Worm (Caenorhabditis elegans) whole organism, L3 larva: Measurements from ENCODE around the gene R05G9.3.

Experiments
- R02D3.7 ChIP-seq: fragments of 150-350 bp; optimal IDR thresholded peaks from 2 replicates; lab custom pipeline; 2014; ENCODE audit warnings: missing biosample characterization, missing genetic modification characterization
- ZK546.5 ChIP-seq: sonication (generic microtip); optimal IDR thresholded peaks from 2 replicates; lab custom pipeline; 2017; ENCODE audit warnings: missing biosample characterization, missing genetic modification characterization
- aly-2 ChIP-seq: fragments of 150-350 bp; optimal IDR thresholded peaks from 2 replicates; lab custom pipeline; 2014; ENCODE audit warnings: missing biosample characterization, missing genetic modification characterization
- ceh-16 ChIP-seq: sonication (generic microtip); optimal IDR thresholded peaks from 2 replicates; lab custom pipeline; 2017; ENCODE audit warnings: missing biosample characterization, missing genetic modification characterization
- ceh-82 ChIP-seq: fragments of 150-350 bp; optimal IDR thresholded peaks from 2 replicates; lab custom pipeline; 2014; ENCODE audit warnings: missing biosample characterization, missing genetic modification characterization
- egl-27 ChIP-seq: sonication (generic microtip); optimal IDR thresholded peaks from 4 replicates; lab custom pipeline; 2017; ENCODE audit warnings: missing biosample characterization, missing genetic modification reagents, missing genetic modification characterization
- egl-5 ChIP-seq: fragments of 150-350 bp; optimal IDR thresholded peaks from 2 replicates; lab custom pipeline; 2017; ENCODE audit warnings: missing biosample characterization, missing genetic modification reagents, missing genetic modification characterization, inconsistent platforms
- elt-1 ChIP-seq: fragments of 150-350 bp; optimal IDR thresholded peaks from 2 replicates; lab custom pipeline; 2014; ENCODE audit warnings: missing biosample characterization, missing genetic modification characterization
- elt-2 ChIP-seq: sonication (generic microtip); optimal IDR thresholded peaks from 2 replicates; lab custom pipeline; 2016; ENCODE audit warnings: missing genetic modification reagents, mild to moderate bottlenecking, missing genetic modification characterization, missing compliant biosample characterization
- elt-3 ChIP-seq, 3 experiments: fragments of 150-350 bp in 1 of 3; sonication (generic microtip) in 2 of 3; optimal IDR thresholded peaks; 2 replicates in 2 of 3; 4 replicates in 1 of 3; lab custom pipeline; 2014 to 2017; ENCODE audit warnings: missing biosample characterization in 3 of 3, missing genetic modification characterization in 3 of 3
- fkh-10 ChIP-seq: sonication (generic microtip); optimal IDR thresholded peaks from 2 replicates; lab custom pipeline; 2017; ENCODE audit warnings: missing biosample characterization, missing genetic modification reagents, missing genetic modification characterization
- fkh-2 ChIP-seq: fragments of 150-350 bp; optimal IDR thresholded peaks from 2 replicates; lab custom pipeline; 2014; ENCODE audit warnings: missing biosample characterization, missing genetic modification reagents, missing genetic modification characterization
- fos-1 ChIP-seq: fragments of 150-350 bp; optimal IDR thresholded peaks from 2 replicates; lab custom pipeline; 2014; ENCODE audit warnings: missing biosample characterization, missing genetic modification characterization
- hmg-11 ChIP-seq: sonication (generic microtip); optimal IDR thresholded peaks from 2 replicates; lab custom pipeline; 2016; ENCODE audit warnings: missing genetic modification characterization, missing compliant biosample characterization
- jun-1 ChIP-seq: fragments of 150-350 bp; optimal IDR thresholded peaks from 2 replicates; lab custom pipeline; 2014; ENCODE audit warnings: missing biosample characterization, missing genetic modification reagents, missing genetic modification characterization
- lin-15B ChIP-seq: fragments of 150-350 bp; optimal IDR thresholded peaks from 2 replicates; lab custom pipeline; 2014; ENCODE audit warnings: missing biosample characterization, missing genetic modification characterization
- lsy-12 ChIP-seq: sonication (generic microtip); optimal IDR thresholded peaks from 2 replicates; lab custom pipeline; 2016; ENCODE audit warnings: mild to moderate bottlenecking, missing genetic modification characterization, missing compliant biosample characterization
- mml-1 ChIP-seq: fragments of 150-350 bp; sonication (generic microtip); optimal IDR thresholded peaks from 3 replicates; lab custom pipeline; 2014; ENCODE audit warnings: missing biosample characterization, missing genetic modification characterization
- nfya-1 ChIP-seq: sonication (generic microtip); optimal IDR thresholded peaks from 2 replicates; lab custom pipeline; 2017; ENCODE audit warnings: missing genetic modification characterization, mild to moderate bottlenecking, missing compliant biosample characterization, antibody characterized with exemption, moderate library complexity; ENCODE audit not compliant: insufficient read depth
- nhr-11 ChIP-seq: fragments of 150-350 bp; optimal IDR thresholded peaks from 2 replicates; lab custom pipeline; 2014; ENCODE audit warnings: missing biosample characterization, missing genetic modification characterization
- nhr-12 ChIP-seq: fragments of 150-350 bp; optimal IDR thresholded peaks from 2 replicates; lab custom pipeline; 2014; ENCODE audit warnings: missing biosample characterization, missing genetic modification characterization
- nhr-23 ChIP-seq: fragments of 150-350 bp; optimal IDR thresholded peaks from 2 replicates; lab custom pipeline; 2014; ENCODE audit warnings: missing biosample characterization, missing genetic modification reagents, missing genetic modification characterization
- nhr-25 ChIP-seq: sonication (generic microtip); optimal IDR thresholded peaks from 2 replicates; lab custom pipeline; 2017; ENCODE audit warnings: missing biosample characterization, missing genetic modification characterization
- nhr-28 ChIP-seq: fragments of 150-350 bp; optimal IDR thresholded peaks from 2 replicates; lab custom pipeline; 2014; ENCODE audit warnings: missing biosample characterization, missing genetic modification characterization
- nhr-67 ChIP-seq: fragments of 150-350 bp; optimal IDR thresholded peaks from 2 replicates; lab custom pipeline; 2014; ENCODE audit warnings: missing biosample characterization, missing genetic modification characterization
- nhr-76 ChIP-seq: fragments of 150-350 bp; sonication (generic microtip); optimal IDR thresholded peaks from 5 replicates; lab custom pipeline; 2014; ENCODE audit warnings: missing biosample characterization, missing genetic modification characterization
- nhr-77 ChIP-seq: fragments of 150-350 bp; optimal IDR thresholded peaks from 2 replicates; lab custom pipeline; 2014; ENCODE audit warnings: missing biosample characterization, missing genetic modification characterization
- pqm-1 ChIP-seq: fragments of 150-350 bp; optimal IDR thresholded peaks from 2 replicates; lab custom pipeline; 2017; ENCODE audit warnings: missing biosample characterization, missing genetic modification characterization, inconsistent platforms
- sea-2 ChIP-seq: fragments of 150-350 bp; sonication (generic microtip); optimal IDR thresholded peaks from 4 replicates; lab custom pipeline; 2014; ENCODE audit warnings: missing biosample characterization, missing genetic modification reagents, missing genetic modification characterization
- skn-1 ChIP-seq: fragments of 150-350 bp; optimal IDR thresholded peaks from 2 replicates; lab custom pipeline; 2014; ENCODE audit warnings: missing biosample characterization, missing genetic modification characterization
- snpc-4 ChIP-seq: fragments of 150-350 bp; optimal IDR thresholded peaks from 2 replicates; lab custom pipeline; 2014; ENCODE audit warnings: missing biosample characterization, missing genetic modification characterization
- tbx-2 ChIP-seq: sonication (generic microtip); optimal IDR thresholded peaks from 2 replicates; lab custom pipeline; 2016; ENCODE audit warnings: mild to moderate bottlenecking, missing genetic modification characterization, missing compliant biosample characterization
- unc-39 ChIP-seq: sonication (generic microtip); optimal IDR thresholded peaks from 4 replicates; lab custom pipeline; 2017; ENCODE audit warnings: missing biosample characterization, missing genetic modification characterization
- unc-62 ChIP-seq: fragments of 150-350 bp; sonication (generic microtip); optimal IDR thresholded peaks from 4 replicates; lab custom pipeline; 2014; ENCODE audit warnings: missing biosample characterization, missing genetic modification reagents, missing genetic modification characterization
- zag-1 ChIP-seq: fragments of 150-350 bp; optimal IDR thresholded peaks from 2 replicates; lab custom pipeline; 2014; ENCODE audit warnings: missing biosample characterization, missing genetic modification characterization
- ztf-11 ChIP-seq: fragments of 150-350 bp; optimal IDR thresholded peaks from 2 replicates; lab custom pipeline; 2014; ENCODE audit warnings: missing biosample characterization, missing genetic modification characterization
- ztf-4 ChIP-seq: fragments of 150-350 bp; optimal IDR thresholded peaks from 2 replicates; lab custom pipeline; 2014; ENCODE audit warnings: missing biosample characterization, missing genetic modification characterization

R05G9.3 gene

ce11 chrII:6501420-6501819 lies at the start of gene R05G9.3:
Gene R05G9.3, minus strand, starts transcription at chrII:6501520.
- TF ChIP-seq fkh-2 (tag; lab: Kevin White, UChicago) = no peak
- TF ChIP-seq nhr-28 (tag; lab: Kevin White, UChicago) = no peak
- no peak for TF ChIP-seq fos-1 (tag; lab: Kevin White, UChicago)
- TF ChIP-seq R02D3.7 (tag; lab: Kevin White, UChicago) = no peak
- no peak for TF ChIP-seq snpc-4 (tag; lab: Kevin White, UChicago)
- TF ChIP-seq egl-27 (tag; lab: Kevin White, UChicago) = no peak
- no peak for TF ChIP-seq ztf-11
- no peak for TF ChIP-seq lsy-12 (tag; lab: Kevin White, UChicago)

- no peak for TF ChIP-seq aly-2 (tag; lab: Kevin White, UChicago)
- TF ChIP-seq jun-1 (tag; lab: Kevin White, UChicago) = no peak
- TF ChIP-seq mml-1 (tag; lab: Kevin White, UChicago) = no peak
- TF ChIP-seq ztf-4 (tag; lab: Kevin White, UChicago) = no peak
- no peak for TF ChIP-seq elt-3 (tag; optimal IDR thresholded peaks at IDR 0.05; lab: Kevin White, UChicago)
- TF ChIP-seq unc-62 = no peak
- TF ChIP-seq nhr-11 (tag; lab: Kevin White, UChicago) = no peak
- TF ChIP-seq nhr-76 = no peak
- no peak for TF ChIP-seq egl-27 (tag; lab: Kevin White, UChicago)
- TF ChIP-seq egl-5 (tag; lab: Kevin White, UChicago) = no peak
- TF ChIP-seq sea-2 (GFP tag; lab: Kevin White, UChicago) = no peak
Measured at ce11 chrII:6544842-6545410, 43.6 kb upstream of the R05G9.3 start, which contains the start of gene lron-15. Gene lron-15, minus strand, starts transcription at chrII:6544892.

ce11 chrII:6535957-6536424 lies 34.7 kb upstream of the R05G9.3 start, which contains the start of gene utp-20:
Gene utp-20, plus strand, starts transcription at chrII:6536374.
- TF ChIP-seq nhr-67 (tag; lab: Kevin White, UChicago) (no peak), nfya-1 (peak; percentile 58), nhr-25 (tag; lab: Kevin White, UChicago) (no peak), snpc-4 (tag; lab: Kevin White, UChicago) (peak; percentile 42), skn-1 (tag; lab: Kevin White, UChicago) (peak; percentile 31), unc-62 (no peak), lin-15B (peak; percentile 59), nhr-12 (no peak), nhr-23 (tag; lab: Kevin White, UChicago) (peak; percentile 49), ZK546.5 (no peak), elt-3 (tag; optimal IDR thresholded peaks at IDR 0.05; lab: Kevin White, UChicago) (no peak)

ce11 chrII:6531940-6532339 lies 30.6 kb upstream of the R05G9.3 start, which contains the start of gene abcx-1:
Gene abcx-1, plus strand, starts transcription at chrII:6532163.
- TF ChIP-seq nhr-67 (tag; lab: Kevin White, UChicago) (no peak), hmg-11 (tag; lab: Kevin White, UChicago) (no peak), ceh-16 (tag; lab: Kevin White, UChicago) (no peak), egl-27 (tag; lab: Kevin White, UChicago) (no peak), elt-1 (tag; lab: Kevin White, UChicago) (no peak), fos-1 (tag; lab: Kevin White, UChicago) (no peak), fkh-10 (GFP tag; lab: Kevin White, UChicago) (no peak)

ce11 chrII:6531527-6531926 lies 30.2 kb upstream of the R05G9.3 start, which contains the start of gene abch-1:
Gene abch-1, minus strand, starts transcription at chrII:6531627.
- no peak for TF ChIP-seq sea-2 (GFP tag; lab: Kevin White, UChicago)
- TF ChIP-seq zag-1 (tag; lab: Kevin White, UChicago) = no peak
- TF ChIP-seq unc-39 (tag; lab: Kevin White, UChicago) = no peak
- no peak for TF ChIP-seq nhr-11 (tag; lab: Kevin White, UChicago)
- no peak for TF ChIP-seq elt-2 (tag; lab: Kevin White, UChicago)
- no peak for TF ChIP-seq nhr-25 (tag; lab: Kevin White, UChicago)
- no peak for TF ChIP-seq fkh-2 (tag; lab: Kevin White, UChicago)
- no peak for TF ChIP-seq ceh-82 (tag; lab: Kevin White, UChicago)
- no peak for TF ChIP-seq pqm-1 (tag; lab: Kevin White, UChicago)
- TF ChIP-seq nhr-77 (tag; lab: Kevin White, UChicago) = no peak
- TF ChIP-seq fos-1 (tag; lab: Kevin White, UChicago) = no peak
- no peak for TF ChIP-seq tbx-2 (tag; lab: Kevin White, UChicago)
- TF ChIP-seq, all 47 proteins: peak for 0
